Worm (Caenorhabditis elegans) whole organism, early embryonic: ENCODE results near the gene pro-3.

Experiments
- aly-1 ChIP-seq: sonication (generic microtip); optimal IDR thresholded peaks from 2 replicates; lab custom pipeline; 2016; ENCODE audit warnings: missing genetic modification characterization, missing compliant biosample characterization
- ama-1 ChIP-seq: fragments of 150-350 bp; optimal IDR thresholded peaks from 2 replicates; lab custom pipeline; 2014
- hmbx-1 ChIP-seq: sonication (generic microtip); optimal IDR thresholded peaks from 2 replicates; lab custom pipeline; 2016; ENCODE audit warnings: mild to moderate bottlenecking, missing genetic modification characterization, missing compliant biosample characterization
- hnd-1 ChIP-seq: sonication (generic microtip); optimal IDR thresholded peaks from 2 replicates; lab custom pipeline; 2016; ENCODE audit warnings: missing genetic modification characterization, missing compliant biosample characterization
- pes-1 ChIP-seq: fragments of 200-800 bp; sonication (Bioruptor generic); IDR thresholded peaks from 2 replicates; pipeline ENCODE4 v1.3.6; 2022; ENCODE audit warnings: missing genetic modification reagents, missing genetic modification characterization, missing compliant biosample characterization
- tbx-37 ChIP-seq: fragments of 200-800 bp; sonication (Bioruptor generic); conservative IDR thresholded peaks from 2 replicates; pipeline ENCODE4 v1.3.6; 2022; ENCODE audit warnings: missing genetic modification reagents, missing genetic modification characterization, missing compliant biosample characterization
- tra-4 ChIP-seq: sonication (generic microtip); optimal IDR thresholded peaks from 2 replicates; lab custom pipeline; 2017; ENCODE audit warnings: missing genetic modification characterization, missing compliant biosample characterization

DNA sequence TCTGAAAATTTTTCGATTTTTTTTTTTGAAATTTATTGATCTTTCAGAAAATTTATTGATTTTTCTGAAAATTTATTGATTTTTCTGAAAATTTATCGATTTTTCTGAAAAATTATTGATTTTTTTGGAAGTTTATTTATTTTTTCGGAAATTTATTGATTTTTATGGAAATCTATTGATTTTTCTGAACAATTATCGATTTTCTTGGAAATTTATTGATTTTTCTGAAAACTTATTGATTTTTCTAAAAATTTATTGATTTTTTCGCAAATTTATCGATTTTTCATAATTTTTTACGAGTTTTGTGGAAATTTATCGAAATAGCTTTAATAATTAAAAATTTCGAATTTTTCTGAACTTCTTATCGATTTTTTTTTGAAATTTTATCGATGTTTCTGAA lies 11.1 kb downstream of the pro-3 start:
- no peak for TF ChIP-seq aly-1 (tag; lab: Kevin White, UChicago)
- TF ChIP-seq tra-4 (tag; lab: Kevin White, UChicago): no peak
- no peak for TF ChIP-seq ama-1 (lab: Kevin White, UChicago)
- TF ChIP-seq pes-1 (GFP tag; lab: Robert Waterston, UW): no peak
- TF ChIP-seq tbx-37 (GFP tag; lab: Robert Waterston, UW): no peak
- no peak for TF ChIP-seq hmbx-1 (tag; lab: Kevin White, UChicago)
- no peak for TF ChIP-seq hnd-1 (tag; lab: Kevin White, UChicago)
